Fruit fly (Drosophila melanogaster): ENCODE results near the gene for.

for gene

dm6 chr2L:3693082-3693481, 36.3 kb upstream of the for start, which contains the start of gene CG3513:
Gene CG3513 (minus strand): TSS chr2L:3693182.
- TF ChIP-seq Clk (GFP tag; optimal IDR thresholded peaks at IDR 0.05) (no peak), CG11617 (GFP tag; optimal IDR thresholded peaks at IDR 0.05) (no peak), CG1620 (GFP tag; optimal IDR thresholded peaks at IDR 0.05) (no peak), bab1 (GFP tag; optimal IDR thresholded peaks at IDR 0.05) (no peak)

dm6 chr2L:3692466-3692865, 35.7 kb upstream of the for start, which contains the start of gene CG16704:
Gene CG16704 (minus strand): TSS chr2L:3692587.
- TF ChIP-seq Crg-1 (GFP tag; optimal IDR thresholded peaks at IDR 0.05) (no peak), CG7045 (GFP tag; optimal IDR thresholded peaks at IDR 0.05) (no peak), kay (GFP tag; ENCODE audit: borderline replicate concordance) (no peak), Hr96 (GFP tag; optimal IDR thresholded peaks at IDR 0.05) (no peak), cnc (optimal IDR thresholded peaks at IDR 0.05) (no peak), Clk (GFP tag; optimal IDR thresholded peaks at IDR 0.05) (no peak)

dm6 chr2L:3685139-3685851, 28.5 kb upstream of the for start:
- TF ChIP-seq Hr96 (GFP tag; optimal IDR thresholded peaks at IDR 0.05), result no peak
- no peak for TF ChIP-seq CG14711 (tag; optimal IDR thresholded peaks at IDR 0.05)
- TF ChIP-seq Clk (GFP tag; optimal IDR thresholded peaks at IDR 0.05), result no peak
- no peak for TF ChIP-seq bab1 (GFP tag; optimal IDR thresholded peaks at IDR 0.05)
- no peak for TF ChIP-seq ovo (GFP tag; optimal IDR thresholded peaks at IDR 0.05)
- TF ChIP-seq pad (GFP tag; optimal IDR thresholded peaks at IDR 0.05), result no peak
- no peak for TF ChIP-seq CG7045 (GFP tag; optimal IDR thresholded peaks at IDR 0.05)
- no peak for TF ChIP-seq CG5204 (GFP tag; optimal IDR thresholded peaks at IDR 0.05)
- no peak for TF ChIP-seq CG11617 (GFP tag; optimal IDR thresholded peaks at IDR 0.05)
- TF ChIP-seq kay (GFP tag; ENCODE audit: borderline replicate concordance), result no peak
- no peak for TF ChIP-seq Crg-1 (GFP tag; optimal IDR thresholded peaks at IDR 0.05)

DNA sequence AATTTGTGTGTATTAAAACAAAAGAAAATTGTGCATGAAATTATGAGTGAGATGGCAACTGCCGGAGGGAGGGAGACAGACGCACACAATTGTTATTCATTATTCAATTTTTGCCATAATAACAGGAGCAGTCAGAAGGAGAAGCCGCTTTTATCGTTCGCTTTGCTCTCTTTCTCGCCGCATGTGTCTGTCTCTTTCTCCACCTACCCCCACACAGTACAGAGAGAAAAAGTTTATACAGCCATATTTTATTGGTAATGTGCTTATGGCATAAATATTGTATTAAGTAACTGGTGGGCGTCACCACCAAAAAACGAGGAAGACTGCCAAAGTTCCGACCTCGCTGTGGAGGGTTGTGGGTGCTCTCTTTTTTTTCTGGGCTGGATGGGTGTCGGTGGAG, 25.7 kb upstream of the for start:
- TF ChIP-seq toe (GFP tag; optimal IDR thresholded peaks at IDR 0.05) (no peak), CG12768 (GFP tag; optimal IDR thresholded peaks at IDR 0.05) (no peak), CG11617 (GFP tag; optimal IDR thresholded peaks at IDR 0.05) (no peak), kay (GFP tag; ENCODE audit: borderline replicate concordance) (no peak), Hr96 (GFP tag; optimal IDR thresholded peaks at IDR 0.05) (no peak), CG7045 (GFP tag; optimal IDR thresholded peaks at IDR 0.05) (no peak), Crg-1 (GFP tag; optimal IDR thresholded peaks at IDR 0.05) (no peak), Mnt (GFP tag; optimal IDR thresholded peaks at IDR 0.05) (no peak), pad (GFP tag; optimal IDR thresholded peaks at IDR 0.05) (no peak), CG1620 (GFP tag; optimal IDR thresholded peaks at IDR 0.05) (no peak), CG33017 (tag; optimal IDR thresholded peaks at IDR 0.05) (no peak), CG14711 (tag; optimal IDR thresholded peaks at IDR 0.05) (no peak), cic (GFP tag; optimal IDR thresholded peaks at IDR 0.05) (no peak), tj (GFP tag; optimal IDR thresholded peaks at IDR 0.05) (no peak)

- no peak for TF ChIP-seq cic (GFP tag; optimal IDR thresholded peaks at IDR 0.05)
- no peak for TF ChIP-seq tj (GFP tag; optimal IDR thresholded peaks at IDR 0.05)
- TF ChIP-seq CG11617 (GFP tag; optimal IDR thresholded peaks at IDR 0.05), result no peak
- TF ChIP-seq CG7101 (tag; optimal IDR thresholded peaks at IDR 0.05), result no peak
- no peak for TF ChIP-seq CG14711 (tag; optimal IDR thresholded peaks at IDR 0.05)
- TF ChIP-seq Hr96 (GFP tag; optimal IDR thresholded peaks at IDR 0.05), result no peak
- TF ChIP-seq pad (GFP tag; optimal IDR thresholded peaks at IDR 0.05), result no peak
- TF ChIP-seq CG7045 (GFP tag; optimal IDR thresholded peaks at IDR 0.05), result no peak
- TF ChIP-seq kay (GFP tag; ENCODE audit: borderline replicate concordance), result no peak
- no peak for TF ChIP-seq Mnt (GFP tag; optimal IDR thresholded peaks at IDR 0.05)
- no peak for TF ChIP-seq toe (GFP tag; optimal IDR thresholded peaks at IDR 0.05)
Measured at dm6 chr2L:3681338-3681737, 24.6 kb upstream of the for start.

DNA sequence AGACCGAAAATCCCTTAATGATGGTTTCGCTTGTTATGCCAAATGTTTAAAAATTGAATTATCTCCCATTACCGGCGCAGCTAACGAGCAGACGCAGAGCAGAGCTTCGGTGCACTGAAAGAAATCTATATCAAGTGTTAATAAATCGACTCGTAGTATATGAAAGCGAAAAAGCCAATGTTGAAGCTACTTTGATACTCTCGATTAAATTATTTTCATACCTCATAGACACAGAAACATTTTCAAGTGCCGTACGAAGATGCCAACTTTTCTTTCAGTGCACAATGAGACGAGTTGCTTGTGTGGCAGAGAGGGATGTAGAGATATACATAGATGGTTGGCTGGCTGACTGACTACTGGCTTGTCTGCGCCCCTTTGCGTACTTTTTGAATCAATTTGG, 19.0 kb upstream of the for start:
- no peak for TF ChIP-seq CG7101 (tag; optimal IDR thresholded peaks at IDR 0.05)
- no peak for TF ChIP-seq pad (GFP tag; optimal IDR thresholded peaks at IDR 0.05)
- no peak for TF ChIP-seq CG14711 (tag; optimal IDR thresholded peaks at IDR 0.05)
- TF ChIP-seq Mnt (GFP tag; optimal IDR thresholded peaks at IDR 0.05), result no peak
- no peak for TF ChIP-seq bab1 (GFP tag; optimal IDR thresholded peaks at IDR 0.05)
- no peak for TF ChIP-seq Clk (GFP tag; optimal IDR thresholded peaks at IDR 0.05)

- TF ChIP-seq bab1 (GFP tag; optimal IDR thresholded peaks at IDR 0.05) (no peak), CG33017 (tag; optimal IDR thresholded peaks at IDR 0.05) (no peak)
Measured at dm6 chr2L:3670481-3670880, 13.7 kb upstream of the for start, which contains the start of gene Sfp24Bc. Gene Sfp24Bc (minus strand): TSS chr2L:3670581.

DNA sequence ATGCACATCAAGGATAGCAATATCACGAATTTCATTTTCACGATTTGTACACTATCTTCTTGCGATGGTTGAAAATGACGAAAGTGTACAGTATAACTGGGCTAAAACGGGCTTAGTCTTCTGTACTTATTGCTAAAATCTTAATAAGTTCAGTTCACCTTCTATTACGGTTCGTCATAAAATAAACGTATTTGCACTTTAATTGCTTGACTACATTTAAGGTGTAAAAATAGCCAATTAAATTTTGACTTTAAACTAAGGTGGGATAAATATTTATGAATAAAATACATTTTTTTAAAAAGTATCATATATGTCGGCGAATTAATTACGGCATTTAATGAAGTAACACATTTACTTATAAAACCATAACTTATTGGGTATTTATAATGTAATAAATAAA, 12.9 kb upstream of the for start, which contains the start of gene Sfp24Bb:
Gene Sfp24Bb, minus strand, starts transcription at position 101 of the 400 bp plus-strand sequence.
- TF ChIP-seq cic (GFP tag; optimal IDR thresholded peaks at IDR 0.05) (no peak), CG7101 (tag; optimal IDR thresholded peaks at IDR 0.05) (no peak), Clk (GFP tag; optimal IDR thresholded peaks at IDR 0.05) (no peak), ovo (GFP tag; optimal IDR thresholded peaks at IDR 0.05) (no peak), CG5204 (GFP tag; optimal IDR thresholded peaks at IDR 0.05) (no peak), CG1620 (GFP tag; optimal IDR thresholded peaks at IDR 0.05) (no peak), CG14711 (tag; optimal IDR thresholded peaks at IDR 0.05) (no peak), Hr96 (GFP tag; optimal IDR thresholded peaks at IDR 0.05) (no peak), CG33017 (tag; optimal IDR thresholded peaks at IDR 0.05) (no peak), CG11617 (GFP tag; optimal IDR thresholded peaks at IDR 0.05) (no peak), toe (GFP tag; optimal IDR thresholded peaks at IDR 0.05) (no peak), Mnt (GFP tag; optimal IDR thresholded peaks at IDR 0.05) (no peak), Crg-1 (GFP tag; optimal IDR thresholded peaks at IDR 0.05) (no peak), tj (GFP tag; optimal IDR thresholded peaks at IDR 0.05) (no peak), kay (GFP tag; ENCODE audit: borderline replicate concordance) (no peak)

Data from whole organism, adult.